Worm (Caenorhabditis elegans) whole organism, late embryonic: ENCODE data around the gene F20D6.6.

Source experiments
- nhr-11 ChIP-seq: fragments of 150-350 bp; optimal IDR thresholded peaks from 2 replicates; lab custom pipeline; 2014; ENCODE audit warnings: missing biosample characterization, missing genetic modification characterization
- npax-4 ChIP-seq: sonication (generic microtip); optimal IDR thresholded peaks from 2 replicates; lab custom pipeline; 2016; ENCODE audit warnings: missing genetic modification characterization, missing compliant biosample characterization

DNA sequence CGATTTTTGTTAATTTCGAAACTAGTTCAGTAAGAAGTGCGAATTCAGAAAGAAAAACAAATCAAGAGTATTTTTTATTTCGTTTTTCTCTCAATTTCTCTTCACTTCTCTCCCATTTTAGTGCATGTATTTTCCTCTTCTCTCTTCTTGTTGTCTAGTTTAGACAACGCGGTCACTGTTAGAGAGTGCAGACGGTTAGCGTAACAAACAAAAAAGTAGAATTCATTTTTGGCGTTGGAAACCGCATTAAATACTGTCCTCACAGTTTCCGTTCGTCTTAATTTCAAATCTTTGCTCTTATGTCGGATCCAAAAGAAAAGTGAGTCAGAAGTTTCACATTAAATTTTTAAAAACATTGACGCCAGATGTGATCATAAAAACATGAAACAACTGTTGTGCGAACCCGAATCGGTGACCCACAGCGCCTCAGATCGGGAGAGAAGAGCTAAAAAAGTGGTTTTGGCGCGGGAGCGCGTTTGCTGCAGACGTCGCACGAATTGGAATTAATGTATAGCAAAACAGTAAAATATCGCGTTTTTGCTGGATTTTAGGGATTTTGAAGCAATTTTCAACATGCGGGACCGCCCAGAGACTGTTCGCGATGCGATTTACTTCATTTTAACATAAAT, 19.3 kb downstream of the F20D6.6 start, which contains the start of gene srp-7:
- no peak for TF ChIP-seq nhr-11
- TF ChIP-seq npax-4 (tag; lab: Kevin White, UChicago): no peak
